Fruit fly (Drosophila melanogaster) S2 (cell line): ENCODE measurements around the gene CG7530.

Source experiments
- CG8478 ChIP-seq: fragments of >200 bp; optimal IDR thresholded peaks from 2 replicates; lab custom pipeline; 2018
- CTCF ChIP-seq, 2 experiments: fragments of >200 bp; optimal IDR thresholded peaks; 2 replicates each; lab custom pipeline; 2018

Gene CG7530

DNA sequence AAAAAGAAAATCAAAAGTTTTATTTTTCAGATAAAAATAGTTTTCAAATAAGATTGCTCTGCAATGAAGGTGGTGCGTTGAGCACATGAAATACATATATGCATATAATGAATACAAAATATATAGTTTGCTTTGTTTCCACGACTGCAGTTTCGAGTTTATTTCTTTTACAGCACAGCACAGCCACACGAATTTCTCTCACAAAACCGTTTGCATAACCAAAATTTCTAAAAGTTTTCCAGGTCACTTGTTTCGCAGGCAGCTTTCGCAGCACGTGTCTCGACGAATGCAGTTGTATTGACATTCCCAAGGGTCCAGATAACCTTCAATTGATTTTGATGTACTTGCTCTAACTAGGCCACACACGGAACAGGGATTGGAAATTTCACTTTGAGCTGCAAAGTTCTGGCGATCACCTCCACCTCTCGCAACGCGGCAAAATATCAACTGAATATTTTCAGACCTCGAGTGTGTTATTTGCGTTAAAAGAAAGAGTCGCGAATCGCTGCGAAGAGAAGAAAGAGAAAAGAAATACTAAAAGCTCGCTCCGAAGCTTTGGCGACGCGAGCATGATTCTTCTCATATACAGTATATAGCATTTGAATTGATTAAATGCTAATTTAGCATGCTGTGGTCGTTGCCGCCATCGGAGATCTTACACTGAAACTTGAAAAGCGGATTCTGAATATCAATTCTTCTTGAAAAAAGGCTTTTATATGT lies at the start of gene CG7530:
Gene CG7530, minus strand, starts transcription at position 449 of the 720 bp plus-strand sequence.
- TF ChIP-seq CTCF (optimal IDR thresholded peaks at IDR 0.05; lab: Kevin White, UChicago) (no peak), CG8478 (no peak)

DNA sequence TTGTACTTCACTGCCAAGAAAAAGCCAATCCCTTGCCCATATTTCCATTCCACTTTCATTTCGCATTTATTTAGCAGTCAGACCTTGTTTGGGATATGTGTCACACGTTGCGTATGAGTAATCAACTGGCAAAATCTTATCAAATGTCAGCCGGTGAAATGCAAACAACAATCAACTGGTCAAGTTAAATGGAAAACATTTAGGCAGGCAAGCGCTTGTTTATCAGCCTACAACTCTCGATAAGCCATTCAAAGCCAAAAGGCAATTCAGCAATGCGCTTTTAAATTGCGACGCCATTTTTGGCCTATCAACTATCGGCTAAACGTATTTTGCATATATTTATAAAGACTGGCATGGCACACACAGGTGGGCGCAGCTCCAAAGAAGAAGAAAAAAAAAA lies 49.4 kb upstream of the CG7530 start:
- TF ChIP-seq CG8478 (no peak), CTCF (optimal IDR thresholded peaks at IDR 0.05; lab: Kevin White, UChicago) (no peak)

DNA sequence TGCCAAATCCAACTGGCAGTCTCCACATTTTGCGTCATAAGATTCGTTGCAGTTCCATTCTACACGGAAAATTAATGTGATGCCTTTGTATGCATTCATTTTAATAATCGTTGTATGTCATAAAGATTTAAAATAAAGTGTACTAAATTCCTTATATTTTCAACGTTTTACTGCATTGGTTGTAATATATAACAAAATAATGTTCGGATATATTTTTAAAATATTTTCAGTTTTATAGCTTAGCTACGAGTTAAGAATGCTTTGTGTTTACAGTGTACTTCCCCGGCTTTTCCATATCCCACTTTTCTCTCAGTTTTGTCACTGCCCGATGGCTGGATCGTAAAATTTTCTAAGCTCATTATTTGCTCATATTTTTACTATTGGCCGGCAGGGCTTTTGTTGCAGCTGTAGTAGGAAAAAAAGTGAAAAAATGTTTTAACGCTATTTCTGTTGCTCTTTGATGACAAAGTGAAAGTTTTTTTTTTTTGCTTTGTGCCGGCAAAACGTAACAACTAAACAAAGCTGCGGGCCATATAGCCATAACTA lies 48.5 kb upstream of the CG7530 start:
- no peak for TF ChIP-seq CTCF (optimal IDR thresholded peaks at IDR 0.05; lab: Kevin White, UChicago)
- TF ChIP-seq CG8478 = no peak

DNA sequence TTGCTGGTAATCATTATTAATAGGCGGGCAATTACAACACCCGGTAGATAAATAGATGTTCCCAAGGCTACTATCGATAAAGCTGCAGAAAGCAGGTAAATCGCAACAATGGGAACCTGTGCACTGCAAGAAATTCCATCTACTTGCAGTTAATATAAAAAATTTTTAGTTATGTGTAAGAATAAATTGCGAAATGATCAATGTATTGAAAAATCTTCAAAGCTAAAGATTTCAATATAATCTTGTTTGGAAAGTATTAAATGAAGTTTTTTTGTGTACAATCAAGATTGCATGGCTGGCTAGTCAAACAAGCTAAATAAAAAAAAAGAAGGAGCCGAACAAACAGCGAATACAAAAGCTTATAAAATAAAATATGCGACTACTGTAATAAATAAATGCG lies 44.1 kb upstream of the CG7530 start:
- TF ChIP-seq CTCF (optimal IDR thresholded peaks at IDR 0.05; lab: Kevin White, UChicago) (no peak), CG8478 (no peak)

DNA sequence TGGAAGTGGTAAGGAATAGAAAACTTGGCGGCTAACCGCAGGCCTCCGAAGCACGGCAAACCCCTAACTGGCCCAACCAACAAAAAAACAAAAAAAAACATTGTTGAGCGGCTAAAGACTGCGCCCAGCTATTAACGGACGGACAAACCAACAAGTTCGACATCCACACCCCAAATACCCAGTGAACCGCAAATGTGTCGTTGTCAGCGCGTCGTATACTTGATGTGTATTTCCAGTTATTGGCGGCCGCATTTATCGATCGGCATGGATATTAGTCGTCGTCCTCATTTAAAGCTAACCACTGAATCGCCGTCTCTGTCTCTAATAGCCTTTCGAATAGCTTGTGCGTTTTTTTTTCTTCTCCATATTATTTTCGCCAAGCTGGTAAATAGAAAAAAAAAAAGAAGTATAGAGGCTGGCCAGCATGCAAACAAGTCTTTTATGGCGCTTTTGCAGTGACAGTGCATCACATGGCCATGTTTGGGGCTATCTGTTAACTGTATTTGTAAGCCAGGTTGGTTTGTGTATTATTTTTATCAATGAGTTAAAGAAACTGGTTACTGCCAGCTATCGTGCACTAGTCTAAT lies 35.2 kb upstream of the CG7530 start:
- TF ChIP-seq CG8478 (no peak), CTCF (optimal IDR thresholded peaks at IDR 0.05; lab: Kevin White, UChicago) (no peak)

DNA sequence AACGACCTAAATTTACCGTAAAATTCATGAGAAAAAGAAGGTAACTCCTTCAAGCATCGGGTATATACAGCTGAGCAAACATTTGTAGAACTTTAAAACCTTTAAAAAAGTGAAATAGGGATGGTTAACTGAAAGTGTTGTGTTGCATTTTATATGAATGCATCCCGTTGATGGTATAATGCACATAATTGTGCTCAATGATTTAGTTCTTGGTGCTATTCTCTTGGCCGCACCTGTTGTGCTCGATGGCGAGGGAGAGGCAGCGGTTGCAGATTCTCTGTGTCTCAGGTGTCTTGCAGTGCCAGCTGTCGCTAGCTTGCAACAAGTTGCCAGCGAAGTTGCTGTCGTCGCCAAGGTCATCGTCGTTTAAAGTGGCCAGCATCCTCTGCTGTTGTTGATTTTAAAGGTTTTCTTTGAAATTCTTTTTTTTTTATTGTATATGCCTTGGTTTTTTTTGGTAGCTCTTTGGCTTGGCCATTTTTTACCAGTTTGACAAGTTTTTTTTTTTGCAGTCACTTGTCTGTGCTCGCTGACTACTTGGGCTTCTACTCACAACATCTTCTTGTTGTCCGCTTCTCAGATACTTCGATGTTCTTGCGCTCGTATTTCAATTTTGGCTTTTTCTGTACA lies 34.2 kb upstream of the CG7530 start:
- TF ChIP-seq CTCF (optimal IDR thresholded peaks at IDR 0.05; lab: Kevin White, UChicago) = no peak
- TF ChIP-seq CG8478 = no peak

DNA sequence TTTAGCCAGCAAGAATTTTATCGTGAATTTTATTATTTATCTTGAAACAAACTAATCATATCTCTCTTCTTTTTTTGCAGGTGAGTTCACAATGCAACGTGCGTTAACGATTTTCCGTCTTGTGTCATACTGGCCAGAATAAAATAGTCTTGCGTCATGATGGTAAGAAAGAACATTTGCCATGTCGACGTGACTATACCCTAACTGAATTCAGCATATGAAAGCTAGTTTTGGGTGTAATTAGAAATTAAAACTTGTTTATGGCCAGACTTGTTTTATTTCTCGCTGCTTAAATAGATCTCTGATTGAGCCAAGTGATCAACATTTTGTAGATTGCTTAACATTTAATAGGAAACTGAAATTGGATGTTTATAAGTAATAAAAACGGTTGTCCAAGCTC lies 32.8 kb upstream of the CG7530 start:
- TF ChIP-seq CTCF (optimal IDR thresholded peaks at IDR 0.05; lab: Kevin White, UChicago) = no peak

DNA sequence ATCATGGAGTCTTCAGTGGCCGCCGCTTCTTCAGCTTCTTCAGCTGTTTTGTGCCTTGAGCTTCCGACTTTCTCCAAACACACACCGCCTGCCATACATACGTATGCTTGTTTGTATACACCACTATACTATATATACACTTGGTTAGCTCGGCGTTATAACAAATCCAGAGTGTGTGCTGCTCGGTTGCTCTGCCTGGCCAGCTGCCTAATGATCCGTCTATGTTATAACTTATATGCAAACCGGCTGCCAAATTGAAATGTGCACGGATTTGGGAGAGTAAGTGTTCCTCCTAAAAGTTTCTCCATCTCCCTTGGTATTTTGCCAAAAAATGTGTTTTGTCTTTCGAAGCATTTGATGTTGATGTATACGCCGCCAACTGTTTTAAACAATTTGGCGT lies 32.2 kb upstream of the CG7530 start:
- TF ChIP-seq CTCF (optimal IDR thresholded peaks at IDR 0.05; lab: Kevin White, UChicago) (no peak), CG8478 (no peak)

DNA sequence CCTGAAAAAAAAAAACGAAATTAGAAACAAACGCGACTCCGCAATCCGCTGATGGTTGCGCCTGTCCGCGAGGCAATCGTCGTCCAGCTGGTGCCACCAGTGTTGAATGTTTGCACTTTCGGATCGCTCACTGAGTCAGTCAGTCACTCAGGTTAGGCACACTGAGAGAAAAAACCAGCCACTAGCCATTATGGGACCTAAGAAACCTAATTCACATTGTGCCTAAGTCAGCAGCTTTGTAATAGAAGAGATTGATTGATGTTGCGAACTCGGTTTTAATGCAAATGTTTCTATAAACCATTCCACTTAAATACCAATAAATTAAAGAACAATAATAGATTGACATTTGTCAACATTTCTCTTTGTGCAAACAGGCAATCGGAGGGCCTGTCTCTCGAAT lies 29.8 kb upstream of the CG7530 start:
- TF ChIP-seq CG8478 (no peak), CTCF (optimal IDR thresholded peaks at IDR 0.05; lab: Kevin White, UChicago) (no peak)

DNA sequence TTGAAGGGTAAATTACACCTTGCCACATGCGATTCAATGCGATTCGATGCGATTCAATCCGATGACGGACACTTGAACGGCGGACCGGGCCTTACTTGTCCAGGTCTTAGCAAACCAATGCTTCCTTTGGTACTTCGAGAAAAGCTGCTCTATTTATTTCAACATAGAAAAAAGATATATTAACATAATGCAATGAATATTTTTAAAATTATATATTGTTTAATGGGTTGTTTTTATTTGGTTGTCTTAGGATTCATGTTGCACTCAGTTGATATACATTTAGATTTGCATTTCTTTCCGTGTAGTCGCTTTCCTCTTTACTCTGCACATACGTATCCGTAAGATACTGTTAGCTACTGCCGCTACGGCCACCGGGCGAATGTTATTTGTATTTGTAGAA lies 27.0 kb upstream of the CG7530 start:
- TF ChIP-seq CTCF (optimal IDR thresholded peaks at IDR 0.05; lab: Kevin White, UChicago) = no peak
- TF ChIP-seq CG8478 = no peak

DNA sequence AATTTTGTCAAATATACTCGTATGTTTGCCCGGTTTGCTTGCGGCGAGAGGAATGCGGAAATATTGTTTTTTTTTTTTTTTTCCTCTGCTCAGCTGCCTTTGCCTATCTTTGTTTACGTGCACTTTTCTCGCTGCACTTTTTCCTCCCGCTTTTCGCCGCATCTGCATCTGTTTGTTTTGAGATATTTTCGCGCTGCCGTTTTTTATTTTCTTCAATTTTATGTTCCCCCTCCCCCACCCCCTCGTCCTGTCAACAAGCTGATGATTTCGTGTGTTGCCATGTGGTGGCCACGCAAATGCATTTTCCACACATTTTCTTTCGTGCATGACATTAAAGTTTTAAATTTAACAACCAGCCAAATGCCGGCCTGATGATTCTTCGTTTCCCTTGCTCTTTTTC lies 24.7 kb upstream of the CG7530 start:
- no peak for TF ChIP-seq CTCF (optimal IDR thresholded peaks at IDR 0.05; lab: Kevin White, UChicago)
- TF ChIP-seq CG8478 = no peak

DNA sequence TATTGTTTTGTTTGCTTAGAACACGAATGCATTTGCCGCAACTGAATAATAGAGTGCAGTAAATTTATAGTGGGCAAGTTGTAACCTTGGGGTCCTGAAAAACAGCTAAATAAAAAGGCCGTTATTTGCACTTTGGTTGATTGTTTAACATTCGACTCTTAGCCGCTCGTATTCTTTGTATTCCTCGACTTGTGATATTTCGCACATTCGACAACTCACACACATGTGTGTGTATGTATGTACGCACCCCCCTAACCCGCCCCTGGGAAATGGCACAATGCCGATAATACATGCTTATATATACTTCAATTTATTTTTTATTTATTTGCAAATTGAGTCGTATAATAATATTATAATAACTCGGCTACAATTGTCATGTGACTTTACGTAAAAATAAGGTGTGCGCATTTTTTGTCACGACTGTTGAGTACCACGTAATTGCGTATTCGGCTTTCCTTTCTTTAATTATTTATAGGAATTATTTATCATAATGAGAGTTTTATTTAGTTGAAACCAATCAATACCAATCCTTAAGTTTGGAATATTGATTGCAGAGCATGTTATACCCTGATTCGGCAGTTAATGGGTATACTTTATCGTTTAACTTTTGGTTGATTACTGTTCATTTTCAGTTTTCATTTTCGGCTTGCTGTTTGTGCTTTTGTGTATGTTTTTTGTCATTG lies 23.6 kb upstream of the CG7530 start:
- TF ChIP-seq CTCF (optimal IDR thresholded peaks at IDR 0.05; lab: Kevin White, UChicago) (no peak), CG8478 (no peak)

DNA sequence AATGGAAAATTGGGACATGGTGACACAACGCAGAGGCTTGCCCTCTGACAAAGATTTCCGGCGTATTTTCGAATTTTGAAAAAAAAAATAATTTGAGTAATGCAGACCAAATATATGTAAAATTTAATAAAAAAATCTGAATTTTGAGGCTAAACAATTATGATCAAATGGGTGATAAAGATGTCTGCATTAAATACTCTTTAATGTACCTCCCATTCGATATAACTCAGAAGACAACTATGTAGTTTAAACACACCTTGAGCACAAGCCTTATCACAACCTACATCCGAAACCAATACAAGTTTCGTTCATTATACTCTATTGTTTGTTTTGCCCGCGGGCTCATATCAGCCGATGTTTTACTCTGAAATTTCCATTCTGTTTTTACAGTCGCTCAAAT lies 23.1 kb upstream of the CG7530 start, which contains the start of gene CG7362:
Gene CG7362, minus strand, starts transcription at position 101 of the 400 bp plus-strand sequence.
- TF ChIP-seq CG8478 (no peak), CTCF (optimal IDR thresholded peaks at IDR 0.05; lab: Kevin White, UChicago) (no peak)

DNA sequence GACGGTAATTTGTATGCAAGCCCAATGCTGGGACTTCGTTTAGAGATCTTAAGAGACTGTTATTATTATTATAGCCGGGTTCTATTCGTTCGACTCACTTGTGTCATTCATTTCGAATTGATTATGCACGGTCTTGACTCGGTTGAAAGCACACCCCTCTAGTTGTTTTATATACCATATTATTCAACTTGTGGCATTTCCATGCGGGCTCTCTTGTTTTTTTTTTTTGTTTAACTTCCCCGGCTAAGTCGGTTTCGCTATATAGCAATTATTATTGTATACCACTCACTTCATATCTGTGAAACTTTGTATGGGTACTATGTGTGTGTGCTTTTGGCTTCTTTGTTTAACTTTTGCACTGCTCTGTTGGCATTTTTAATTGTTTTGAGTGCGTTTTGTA lies 19.7 kb upstream of the CG7530 start, which contains the start of gene smp-30:
Gene smp-30, minus strand, starts transcription at position 224 of the 400 bp plus-strand sequence.
- TF ChIP-seq CG8478 (no peak), CTCF (optimal IDR thresholded peaks at IDR 0.05; lab: Kevin White, UChicago) (no peak)

DNA sequence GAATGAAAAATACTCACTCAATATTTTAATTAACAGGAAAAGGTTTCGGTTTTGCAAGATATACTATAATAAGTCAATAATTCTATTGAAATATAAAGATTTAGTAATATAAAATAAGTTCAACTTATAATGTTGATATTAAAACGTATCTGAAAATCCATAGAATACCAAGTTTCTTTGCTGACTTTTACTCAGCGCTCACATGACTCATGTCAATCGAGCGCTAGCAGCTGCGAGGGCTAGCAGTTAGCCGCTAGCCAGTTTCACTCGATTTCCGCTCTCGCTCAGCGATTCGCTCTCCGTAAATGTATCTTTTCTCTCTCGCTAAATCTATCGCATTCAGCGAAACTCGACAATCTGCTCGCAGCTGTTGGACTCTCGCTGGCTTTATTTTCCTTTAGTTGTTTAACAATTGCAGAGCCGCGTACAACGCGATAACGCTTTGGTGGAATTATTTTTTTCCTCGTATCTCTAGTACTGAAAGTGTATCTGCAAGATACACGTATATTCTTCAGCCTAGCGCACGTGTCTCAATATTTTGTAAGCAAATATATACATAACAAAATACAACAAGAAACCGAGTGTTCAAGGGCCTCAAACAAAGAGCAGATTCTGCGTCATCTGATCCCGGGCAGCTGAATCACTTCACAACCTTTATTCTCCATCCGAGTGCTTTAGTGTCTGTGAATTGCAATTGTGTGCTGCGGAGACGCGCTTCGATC lies 17.9 kb upstream of the CG7530 start:
- TF ChIP-seq CTCF (optimal IDR thresholded peaks at IDR 0.05; lab: Kevin White, UChicago) = no peak
- no peak for TF ChIP-seq CG8478
